Worm (Caenorhabditis elegans) whole organism, L3 larva: ENCODE measurements around the gene F29F11.20.

Experiments
- aly-2 ChIP-seq: fragments of 150-350 bp; optimal IDR thresholded peaks from 2 replicates; lab custom pipeline; 2014; ENCODE audit warnings: missing biosample characterization, missing genetic modification characterization
- ama-1 ChIP-seq: fragments of 150-350 bp; optimal IDR thresholded peaks from 2 replicates; lab custom pipeline; 2018
- ceh-16 ChIP-seq: sonication (generic microtip); optimal IDR thresholded peaks from 2 replicates; lab custom pipeline; 2017; ENCODE audit warnings: missing biosample characterization, missing genetic modification characterization
- ceh-82 ChIP-seq: fragments of 150-350 bp; optimal IDR thresholded peaks from 2 replicates; lab custom pipeline; 2014; ENCODE audit warnings: missing biosample characterization, missing genetic modification characterization
- ceh-9 ChIP-seq: sonication (generic microtip); optimal IDR thresholded peaks from 2 replicates; lab custom pipeline; 2018; ENCODE audit warnings: missing biosample characterization, missing genetic modification characterization
- elt-3 ChIP-seq, 3 experiments: fragments of 150-350 bp in 1 of 3; sonication (generic microtip) in 2 of 3; optimal IDR thresholded peaks; 2 replicates in 2 of 3; 4 replicates in 1 of 3; lab custom pipeline; 2014 to 2017; ENCODE audit warnings: missing biosample characterization in 3 of 3, missing genetic modification characterization in 3 of 3
- nhr-237 ChIP-seq: fragments of 150-350 bp; optimal IDR thresholded peaks from 2 replicates; lab custom pipeline; 2014; ENCODE audit warnings: missing biosample characterization, missing genetic modification characterization
- nhr-28 ChIP-seq: fragments of 150-350 bp; optimal IDR thresholded peaks from 2 replicates; lab custom pipeline; 2014; ENCODE audit warnings: missing biosample characterization, missing genetic modification characterization
- nhr-43 ChIP-seq: sonication (generic microtip); optimal IDR thresholded peaks from 2 replicates; lab custom pipeline; 2016; ENCODE audit warnings: mild to moderate bottlenecking, missing genetic modification characterization, missing compliant biosample characterization; ENCODE audit not compliant: poor library complexity, severe bottlenecking
- skn-1 ChIP-seq: fragments of 150-350 bp; optimal IDR thresholded peaks from 2 replicates; lab custom pipeline; 2014; ENCODE audit warnings: missing biosample characterization, missing genetic modification characterization
- snpc-4 ChIP-seq: fragments of 150-350 bp; optimal IDR thresholded peaks from 2 replicates; lab custom pipeline; 2014; ENCODE audit warnings: missing biosample characterization, missing genetic modification characterization
- unc-39 ChIP-seq: sonication (generic microtip); optimal IDR thresholded peaks from 4 replicates; lab custom pipeline; 2017; ENCODE audit warnings: missing biosample characterization, missing genetic modification characterization
- zag-1 ChIP-seq: fragments of 150-350 bp; optimal IDR thresholded peaks from 2 replicates; lab custom pipeline; 2014; ENCODE audit warnings: missing biosample characterization, missing genetic modification characterization
- ztf-11 ChIP-seq: fragments of 150-350 bp; optimal IDR thresholded peaks from 2 replicates; lab custom pipeline; 2014; ENCODE audit warnings: missing biosample characterization, missing genetic modification characterization

ce11 chrV:10726691-10727090 is 39.0 kb downstream of the F29F11.20 start:
- no peak for TF ChIP-seq nhr-237
- no peak for TF ChIP-seq ztf-11 (tag; lab: Kevin White, UChicago)
- no peak for TF ChIP-seq zag-1 (tag; lab: Kevin White, UChicago)
- peak; percentile 10 for TF ChIP-seq skn-1
- TF ChIP-seq nhr-43: no peak
- TF ChIP-seq nhr-28: no peak
- no peak for TF ChIP-seq ceh-82 (tag; lab: Kevin White, UChicago)
- TF ChIP-seq aly-2 (tag; lab: Kevin White, UChicago): no peak
- TF ChIP-seq ceh-16 (tag; lab: Kevin White, UChicago): no peak
- no peak for TF ChIP-seq unc-39 (tag; lab: Kevin White, UChicago)
- no peak for TF ChIP-seq snpc-4
- no peak for TF ChIP-seq ceh-9 (tag; lab: Kevin White, UChicago)
- TF ChIP-seq elt-3 (tag; optimal IDR thresholded peaks at IDR 0.05; lab: Kevin White, UChicago): no peak
- no peak for TF ChIP-seq ama-1
